Fruit fly (Drosophila melanogaster) whole organism, wandering third instar larva: ENCODE results near the gene CG43725.

Experiments used
- OdsH ChIP-seq: fragments of 200-800 bp; sonication (Bioruptor generic); optimal IDR thresholded peaks from 2 replicates; lab custom pipeline; 2016; ENCODE audit warnings: missing biosample characterization, mild to moderate bottlenecking, missing genetic modification characterization
- br ChIP-seq: fragments of 200-800 bp; sonication (Bioruptor generic); optimal IDR thresholded peaks from 2 replicates; lab custom pipeline; 2016; ENCODE audit warnings: missing biosample characterization, missing genetic modification characterization
- ey ChIP-seq: fragments of 200-800 bp; sonication (Bioruptor generic); optimal IDR thresholded peaks from 2 replicates; lab custom pipeline; 2016; ENCODE audit warnings: missing biosample characterization, missing genetic modification characterization

dm6 chr2L:11041074-11041473, 34.2 kb upstream of the CG43725 start:
- TF ChIP-seq OdsH (GFP tag; lab: Kevin White, UChicago) (no peak), br (no peak), ey (GFP tag; lab: Kevin White, UChicago) (no peak)
